Worm (Caenorhabditis elegans) whole organism, late embryonic: ENCODE data around the gene F38H4.6.
A peak's percentile ranks its signal among the peaks of the same experiment; 100 is the strongest.

Source experiments
- C08G9.2 ChIP-seq: sonication (generic microtip); optimal IDR thresholded peaks from 2 replicates; lab custom pipeline; 2016; ENCODE audit warnings: mild to moderate bottlenecking, missing genetic modification characterization, moderate library complexity, missing compliant biosample characterization
- K02D7.2 ChIP-seq: sonication (generic microtip); optimal IDR thresholded peaks from 2 replicates; lab custom pipeline; 2017; ENCODE audit warnings: mild to moderate bottlenecking, missing genetic modification characterization, missing compliant biosample characterization
- Y22D7AL.16 ChIP-seq: sonication (generic microtip); optimal IDR thresholded peaks from 2 replicates; lab custom pipeline; 2016; ENCODE audit warnings: missing genetic modification characterization, missing compliant biosample characterization
- ahr-1 ChIP-seq: sonication (generic microtip); optimal IDR thresholded peaks from 2 replicates; lab custom pipeline; 2016; ENCODE audit warnings: missing genetic modification characterization, missing compliant biosample characterization
- ceh-14 ChIP-seq: sonication (generic microtip); optimal IDR thresholded peaks from 2 replicates; lab custom pipeline; 2016; ENCODE audit warnings: missing genotype, missing genetic modification characterization, missing compliant biosample characterization
- ceh-18 ChIP-seq: sonication (generic microtip); optimal IDR thresholded peaks from 2 replicates; lab custom pipeline; 2016; ENCODE audit warnings: missing genetic modification characterization, missing compliant biosample characterization
- ceh-2 ChIP-seq: sonication (generic microtip); optimal IDR thresholded peaks from 2 replicates; lab custom pipeline; 2016; ENCODE audit warnings: missing genotype, missing genetic modification characterization, missing compliant biosample characterization
- ceh-22 ChIP-seq: sonication (generic microtip); optimal IDR thresholded peaks from 2 replicates; lab custom pipeline; 2017; ENCODE audit warnings: missing biosample characterization, missing genetic modification characterization
- ceh-24 ChIP-seq: sonication (generic microtip); optimal IDR thresholded peaks from 2 replicates; lab custom pipeline; 2016; ENCODE audit warnings: mild to moderate bottlenecking, missing genetic modification characterization, missing compliant biosample characterization
- ceh-30 ChIP-seq: fragments of 150-350 bp; optimal IDR thresholded peaks from 2 replicates; lab custom pipeline; 2014; ENCODE audit warnings: missing biosample characterization, missing genetic modification characterization
- ceh-31 ChIP-seq: sonication (generic microtip); optimal IDR thresholded peaks from 2 replicates; lab custom pipeline; 2016; ENCODE audit warnings: missing genetic modification characterization, missing compliant biosample characterization
- ceh-34 ChIP-seq: sonication (generic microtip); optimal IDR thresholded peaks from 2 replicates; lab custom pipeline; 2016; ENCODE audit warnings: mild to moderate bottlenecking, missing genetic modification characterization, missing compliant biosample characterization
- ceh-45 ChIP-seq: fragments of 200-800 bp; sonication (Bioruptor generic); IDR thresholded peaks from 2 replicates; pipeline ENCODE4 v1.3.6; 2022; ENCODE audit warnings: missing genetic modification reagents, missing genetic modification characterization, missing compliant biosample characterization
- ceh-48 ChIP-seq: sonication (generic microtip); optimal IDR thresholded peaks from 2 replicates; lab custom pipeline; 2016; ENCODE audit warnings: missing genetic modification characterization, inconsistent platforms, missing compliant biosample characterization
- ceh-9 ChIP-seq: sonication (generic microtip); optimal IDR thresholded peaks from 2 replicates; lab custom pipeline; 2016; ENCODE audit warnings: mild to moderate bottlenecking, missing genetic modification characterization, inconsistent platforms, missing compliant biosample characterization
- che-1 ChIP-seq: sonication (generic microtip); optimal IDR thresholded peaks from 2 replicates; lab custom pipeline; 2016; ENCODE audit warnings: mild to moderate bottlenecking, missing genetic modification characterization, missing compliant biosample characterization
- dmd-4 ChIP-seq: sonication (generic microtip); optimal IDR thresholded peaks from 2 replicates; lab custom pipeline; 2016; ENCODE audit warnings: borderline replicate concordance, missing genetic modification characterization, missing compliant biosample characterization
- elt-4 ChIP-seq: sonication (generic microtip); optimal IDR thresholded peaks from 2 replicates; lab custom pipeline; 2016; ENCODE audit warnings: missing genetic modification characterization, missing compliant biosample characterization
- fax-1 ChIP-seq: sonication (generic microtip); optimal IDR thresholded peaks from 2 replicates; lab custom pipeline; 2016; ENCODE audit warnings: missing genotype, missing genetic modification characterization, missing compliant biosample characterization
- hlh-13 ChIP-seq: fragments of 200-800 bp; sonication (Bioruptor generic); optimal IDR thresholded peaks from 2 replicates; lab custom pipeline; 2018; ENCODE audit warnings: mild to moderate bottlenecking, missing genetic modification characterization, missing compliant biosample characterization
- hlh-15 ChIP-seq: sonication (generic microtip); optimal IDR thresholded peaks from 2 replicates; lab custom pipeline; 2016; ENCODE audit warnings: missing genetic modification characterization, missing compliant biosample characterization
- hlh-30 ChIP-seq: sonication (generic microtip); optimal IDR thresholded peaks from 2 replicates; lab custom pipeline; 2017; ENCODE audit warnings: antibody characterized with exemption, missing genetic modification characterization, missing compliant biosample characterization; ENCODE audit not compliant: insufficient read depth
- hlh-6 ChIP-seq: sonication (generic microtip); optimal IDR thresholded peaks from 2 replicates; lab custom pipeline; 2016; ENCODE audit warnings: missing genotype, missing genetic modification characterization, missing compliant biosample characterization
- lim-6 ChIP-seq: sonication (generic microtip); optimal IDR thresholded peaks from 2 replicates; lab custom pipeline; 2016; ENCODE audit warnings: missing genetic modification characterization, missing compliant biosample characterization
- lin-11 ChIP-seq: fragments of 200-800 bp; sonication (Bioruptor generic); optimal IDR thresholded peaks from 2 replicates; lab custom pipeline; 2018; ENCODE audit warnings: mild to moderate bottlenecking, missing genetic modification characterization, missing compliant biosample characterization
- nfya-1 ChIP-seq: sonication (generic microtip); optimal IDR thresholded peaks from 2 replicates; lab custom pipeline; 2017; ENCODE audit warnings: missing genetic modification characterization, mild to moderate bottlenecking, missing compliant biosample characterization, antibody characterized with exemption, moderate library complexity
- nhr-11 ChIP-seq: fragments of 150-350 bp; optimal IDR thresholded peaks from 2 replicates; lab custom pipeline; 2014; ENCODE audit warnings: missing biosample characterization, missing genetic modification characterization
- npax-4 ChIP-seq: sonication (generic microtip); optimal IDR thresholded peaks from 2 replicates; lab custom pipeline; 2016; ENCODE audit warnings: missing genetic modification characterization, missing compliant biosample characterization
- odd-2 ChIP-seq: sonication (generic microtip); optimal IDR thresholded peaks from 2 replicates; lab custom pipeline; 2017; ENCODE audit warnings: antibody characterized with exemption, mild to moderate bottlenecking, missing genetic modification characterization, missing compliant biosample characterization
- pag-3 ChIP-seq: sonication (generic microtip); optimal IDR thresholded peaks from 2 replicates; lab custom pipeline; 2016; ENCODE audit warnings: missing compliant biosample characterization, missing genetic modification characterization, borderline replicate concordance
- pat-9 ChIP-seq: fragments of 200-800 bp; sonication (Bioruptor generic); optimal IDR thresholded peaks from 2 replicates; lab custom pipeline; 2018; ENCODE audit warnings: mild to moderate bottlenecking, missing genetic modification characterization, moderate library complexity, missing compliant biosample characterization
- pros-1 ChIP-seq: fragments of 150-350 bp; optimal IDR thresholded peaks from 2 replicates; lab custom pipeline; 2014; ENCODE audit warnings: missing biosample characterization, missing genetic modification reagents, missing genetic modification characterization
- rnt-1 ChIP-seq: sonication (generic microtip); optimal IDR thresholded peaks from 2 replicates; lab custom pipeline; 2016; ENCODE audit warnings: missing genetic modification characterization, missing compliant biosample characterization
- sdc-2 ChIP-seq: sonication (generic microtip); optimal IDR thresholded peaks from 2 replicates; lab custom pipeline; 2016; ENCODE audit warnings: missing genotype, missing genetic modification characterization, missing compliant biosample characterization
- sox-4 ChIP-seq: sonication (generic microtip); optimal IDR thresholded peaks from 2 replicates; lab custom pipeline; 2017; ENCODE audit warnings: mild to moderate bottlenecking, missing genetic modification characterization, inconsistent platforms, missing compliant biosample characterization
- syd-9 ChIP-seq: sonication (generic microtip); optimal IDR thresholded peaks from 2 replicates; lab custom pipeline; 2016; ENCODE audit warnings: mild to moderate bottlenecking, missing genetic modification characterization, moderate library complexity, missing compliant biosample characterization
- tbx-2 ChIP-seq: sonication (generic microtip); optimal IDR thresholded peaks from 2 replicates; lab custom pipeline; 2016; ENCODE audit warnings: missing genetic modification characterization, missing compliant biosample characterization
- ttx-3 ChIP-seq: sonication (generic microtip); optimal IDR thresholded peaks from 2 replicates; lab custom pipeline; 2016; ENCODE audit warnings: missing genetic modification reagents, missing genetic modification characterization, missing compliant biosample characterization
- unc-42 ChIP-seq: sonication (generic microtip); optimal IDR thresholded peaks from 2 replicates; lab custom pipeline; 2016; ENCODE audit warnings: missing genotype, missing genetic modification characterization, missing compliant biosample characterization
- unc-55 ChIP-seq: sonication (generic microtip); optimal IDR thresholded peaks from 2 replicates; lab custom pipeline; 2017; ENCODE audit warnings: missing biosample characterization, missing genetic modification reagents, missing genetic modification characterization
- zip-5 ChIP-seq: sonication (generic microtip); optimal IDR thresholded peaks from 2 replicates; lab custom pipeline; 2016; ENCODE audit warnings: missing genetic modification characterization, missing compliant biosample characterization

The F38H4.6 gene

ce11 chrIV:11882534-11882933 lies 34.9 kb upstream of the F38H4.6 start:
- TF ChIP-seq ceh-9 (tag; lab: Kevin White, UChicago) (no peak), nhr-11 (tag; lab: Kevin White, UChicago) (no peak), lin-11 (no peak), ceh-2 (no peak), nfya-1 (no peak), dmd-4 (tag; lab: Kevin White, UChicago) (no peak), hlh-15 (tag; lab: Kevin White, UChicago) (no peak), pat-9 (tag; lab: Kevin White, UChicago) (no peak), hlh-13 (GFP tag; lab: Kevin White, UChicago) (no peak), ceh-18 (tag; lab: Kevin White, UChicago) (no peak)
- TF ChIP-seq, all 69 proteins: peak for 0

ce11 chrIV:11878249-11878648 lies 30.6 kb upstream of the F38H4.6 start, which contains the start of gene cutl-27:
Gene cutl-27 (plus strand): TSS chrIV:11878549.
- TF ChIP-seq K02D7.2 (tag; lab: Kevin White, UChicago) (no peak), npax-4 (tag; lab: Kevin White, UChicago) (no peak), che-1 (tag; lab: Kevin White, UChicago) (no peak), hlh-15 (tag; lab: Kevin White, UChicago) (no peak), Y22D7AL.16 (tag; lab: Kevin White, UChicago) (no peak), elt-4 (no peak), hlh-30 (tag; lab: Kevin White, UChicago) (no peak), odd-2 (no peak)

ce11 chrIV:11877674-11878073 lies 30.0 kb upstream of the F38H4.6 start, which contains the start of gene pph-2:
Gene pph-2 (minus strand): TSS chrIV:11877774.
- TF ChIP-seq ceh-18 (tag; lab: Kevin White, UChicago), result no peak
- no peak for TF ChIP-seq pros-1 (tag; lab: Kevin White, UChicago)
- no peak for TF ChIP-seq tbx-2 (tag; lab: Kevin White, UChicago)
- TF ChIP-seq zip-5 (tag; lab: Kevin White, UChicago), result no peak
- TF ChIP-seq dmd-4 (tag; lab: Kevin White, UChicago), result no peak
- no peak for TF ChIP-seq hlh-13 (GFP tag; lab: Kevin White, UChicago)
- TF ChIP-seq fax-1 (tag; lab: Kevin White, UChicago), result no peak
- no peak for TF ChIP-seq ceh-14
- no peak for TF ChIP-seq pag-3 (tag; lab: Kevin White, UChicago)
- no peak for TF ChIP-seq sdc-2
- no peak for TF ChIP-seq npax-4 (tag; lab: Kevin White, UChicago)
- TF ChIP-seq hlh-30 (tag; lab: Kevin White, UChicago), result no peak
- no peak for TF ChIP-seq rnt-1 (tag; lab: Kevin White, UChicago)
- no peak for TF ChIP-seq ceh-30
- TF ChIP-seq ceh-45, result no peak
- TF ChIP-seq odd-2, result no peak

- TF ChIP-seq ceh-9 (tag; lab: Kevin White, UChicago) (peak; percentile 27), unc-42 (tag; lab: Kevin White, UChicago) (peak; percentile 66), ceh-2 (no peak), lim-6 (tag; lab: Kevin White, UChicago) (peak; percentile 45), fax-1 (tag; lab: Kevin White, UChicago) (no peak), pros-1 (tag; lab: Kevin White, UChicago) (no peak), ttx-3 (tag; lab: Kevin White, UChicago) (peak; percentile 41), ceh-24 (no peak), nfya-1 (peak; percentile 16), ceh-31 (tag; lab: Kevin White, UChicago) (peak; percentile 18), ceh-14 (peak; percentile 64)
Observed at ce11 chrIV:11871898-11872297, 24.2 kb upstream of the F38H4.6 start.

ce11 chrIV:11871083-11871482 lies 23.4 kb upstream of the F38H4.6 start:
- no peak for TF ChIP-seq ceh-45
- peak; percentile 48 for TF ChIP-seq ceh-34 (tag; lab: Kevin White, UChicago)
- no peak for TF ChIP-seq pat-9 (tag; lab: Kevin White, UChicago)
- peak; percentile 57 for TF ChIP-seq unc-42 (tag; lab: Kevin White, UChicago)
- no peak for TF ChIP-seq unc-55 (GFP tag; lab: Kevin White, UChicago)
- TF ChIP-seq hlh-6 (tag; lab: Kevin White, UChicago), result peak; percentile 32
- no peak for TF ChIP-seq ahr-1 (tag; lab: Kevin White, UChicago)
- peak; percentile 65 for TF ChIP-seq pros-1 (tag; lab: Kevin White, UChicago)
- TF ChIP-seq elt-4, result peak; percentile 1
- peak; percentile 43 for TF ChIP-seq syd-9 (tag; lab: Kevin White, UChicago)
- peak; percentile 57 for TF ChIP-seq C08G9.2 (tag; lab: Kevin White, UChicago)
- TF ChIP-seq sox-4 (tag; lab: Kevin White, UChicago), result peak; percentile 26
- peak; percentile 93 for TF ChIP-seq ceh-48
- peak; percentile 49 for TF ChIP-seq ceh-31 (tag; lab: Kevin White, UChicago)
- TF ChIP-seq ceh-22 (tag; lab: Kevin White, UChicago), result no peak
- peak; percentile 32 for TF ChIP-seq tbx-2 (tag; lab: Kevin White, UChicago)
- TF ChIP-seq, all 69 proteins: peak for 11
